Fruit fly (Drosophila melanogaster) whole organism, embryonic: ENCODE data around the gene SP555.

Experiments
- B-H1 ChIP-seq: fragments of 200-800 bp; sonication (Bioruptor generic); IDR thresholded peaks from 3 replicates; pipeline ENCODE4 v1.3.6; 2022; ENCODE audit warnings: missing biosample characterization, missing genetic modification characterization
- BEAF-32 ChIP-seq: fragments of 200-800 bp; sonication (Bioruptor generic); optimal IDR thresholded peaks from 3 replicates; lab custom pipeline; 2017; ENCODE audit warnings: missing biosample characterization, missing genetic modification characterization, mild to moderate bottlenecking, moderate library complexity, missing genetic modification reagents
- CG10462 ChIP-seq: fragments of 200-800 bp; sonication (Bioruptor generic); optimal IDR thresholded peaks from 2 replicates; lab custom pipeline; 2016; ENCODE audit warnings: missing biosample characterization, missing genetic modification characterization
- CG12071 ChIP-seq: fragments of 200-800 bp; sonication (Bioruptor generic); optimal IDR thresholded peaks from 3 replicates; lab custom pipeline; 2018; ENCODE audit warnings: missing biosample characterization, mild to moderate bottlenecking, missing genetic modification characterization
- CG12104 ChIP-seq: fragments of 200-800 bp; sonication (Bioruptor generic); optimal IDR thresholded peaks from 3 replicates; lab custom pipeline; 2016; ENCODE audit warnings: missing biosample characterization, missing genetic modification characterization
- CG15479 ChIP-seq: fragments of 200-800 bp; sonication (Bioruptor generic); optimal IDR thresholded peaks from 3 replicates; lab custom pipeline; 2019; ENCODE audit warnings: missing biosample characterization, mild to moderate bottlenecking, missing genetic modification characterization, moderate library complexity
- CG2120 ChIP-seq: fragments of 200-800 bp; sonication (Bioruptor generic); optimal IDR thresholded peaks from 3 replicates; lab custom pipeline; 2016; ENCODE audit warnings: missing biosample characterization, missing genetic modification characterization
- CG2129 ChIP-seq: fragments of 200-800 bp; sonication (Bioruptor generic); IDR thresholded peaks from 2 replicates; pipeline ENCODE4 v1.3.6; 2022; ENCODE audit warnings: missing biosample characterization, missing genetic modification characterization; ENCODE audit not compliant: partially characterized antibody
- CG2678 ChIP-seq: fragments of 200-800 bp; sonication (Bioruptor generic); optimal IDR thresholded peaks from 3 replicates; lab custom pipeline; 2019; ENCODE audit warnings: missing biosample characterization, mild to moderate bottlenecking, missing genetic modification characterization, moderate library complexity
- CG34224 ChIP-seq: fragments of 200-800 bp; sonication (Bioruptor generic); IDR thresholded peaks from 3 replicates; pipeline ENCODE4 v1.3.6; 2022; ENCODE audit warnings: missing biosample characterization, missing genetic modification characterization; ENCODE audit not compliant: partially characterized antibody
- CG34376 ChIP-seq: fragments of 200-800 bp; sonication (Bioruptor generic); optimal IDR thresholded peaks from 2 replicates; lab custom pipeline; 2018; ENCODE audit warnings: missing biosample characterization, mild to moderate bottlenecking, missing genetic modification characterization
- CG4282 ChIP-seq: fragments of 200-800 bp; sonication (Bioruptor generic); optimal IDR thresholded peaks from 2 replicates; lab custom pipeline; 2016; ENCODE audit warnings: missing biosample characterization, missing genetic modification characterization
- CG7271 ChIP-seq: fragments of 200-800 bp; sonication (Bioruptor generic); optimal IDR thresholded peaks from 2 replicates; lab custom pipeline; 2018; ENCODE audit warnings: missing biosample characterization, mild to moderate bottlenecking, missing genetic modification characterization, moderate library complexity
- CG8478 ChIP-seq: fragments of >200 bp; optimal IDR thresholded peaks from 2 replicates; lab custom pipeline; 2018
- CG8944 ChIP-seq: fragments of 200-800 bp; sonication (Bioruptor generic); optimal IDR thresholded peaks from 3 replicates; lab custom pipeline; 2016; ENCODE audit warnings: missing biosample characterization, missing genetic modification characterization
- CG9932 ChIP-seq: fragments of 200-800 bp; sonication (Bioruptor generic); IDR thresholded peaks from 2 replicates; pipeline ENCODE4 v1.3.6; 2022; ENCODE audit warnings: missing biosample characterization, missing genetic modification characterization
- CTCF ChIP-seq: fragments of 200-800 bp; sonication (Bioruptor generic); optimal IDR thresholded peaks from 2 replicates; lab custom pipeline; 2017; ENCODE audit warnings: missing biosample characterization, mild to moderate bottlenecking, missing genetic modification characterization, moderate library complexity
- CoRest ChIP-seq: fragments of 200-800 bp; sonication (Bioruptor generic); optimal IDR thresholded peaks from 3 replicates; lab custom pipeline; 2018; ENCODE audit warnings: missing biosample characterization, mild to moderate bottlenecking, missing genetic modification characterization, moderate library complexity
- D19A ChIP-seq: fragments of 200-800 bp; optimal IDR thresholded peaks from 3 replicates; lab custom pipeline; 2019; ENCODE audit warnings: missing biosample characterization, mild to moderate bottlenecking, missing genetic modification characterization, moderate library complexity
- Ets65A ChIP-seq: fragments of 200-800 bp; sonication (Bioruptor generic); peaks from one replicate; lab custom pipeline; 2016; ENCODE audit warnings: missing biosample characterization, missing genetic modification characterization
- GATAe ChIP-seq: fragments of 200-800 bp; sonication (Bioruptor generic); conservative IDR thresholded peaks from 2 replicates; pipeline ENCODE4 v1.3.6; 2022; ENCODE audit warnings: missing biosample characterization, missing genetic modification characterization
- HLH4C ChIP-seq: fragments of 200-800 bp; sonication (Bioruptor generic); IDR thresholded peaks from 3 replicates; pipeline ENCODE4 v1.3.6; 2022; ENCODE audit warnings: missing biosample characterization, missing genetic modification characterization; ENCODE audit not compliant: partially characterized antibody
- Lim3 ChIP-seq: fragments of 200-800 bp; sonication (Bioruptor generic); IDR thresholded peaks from 2 replicates; pipeline ENCODE4 v1.3.6; 2022; ENCODE audit warnings: missing biosample characterization, missing genetic modification characterization
- Ptx1 ChIP-seq: fragments of 200-800 bp; sonication (Bioruptor generic); IDR thresholded peaks from 2 replicates; pipeline ENCODE4 v1.3.6; 2022; ENCODE audit warnings: missing biosample characterization, missing genetic modification characterization
- Ssrp ChIP-seq: fragments of 200-800 bp; sonication (Bioruptor generic); optimal IDR thresholded peaks from 2 replicates; lab custom pipeline; 2018; ENCODE audit warnings: missing biosample characterization, mild to moderate bottlenecking, missing genetic modification characterization, moderate library complexity
- Trl ChIP-seq, 3 experiments: fragments of >200 bp in 2 of 3; fragments of 200-800 bp in 1 of 3; sonication (Bioruptor generic) in 1 of 3; optimal IDR thresholded peaks; 2 replicates in 1 of 3; 3 replicates in 2 of 3; lab custom pipeline; 2016 to 2017; ENCODE audit warnings: missing biosample characterization in 1 of 3, missing genetic modification characterization in 1 of 3
- az2 ChIP-seq: fragments of 200-800 bp; sonication (Bioruptor generic); optimal IDR thresholded peaks from 3 replicates; lab custom pipeline; 2016; ENCODE audit warnings: missing biosample characterization, missing genetic modification characterization
- bcd ChIP-seq: fragments of 200-800 bp; sonication (Bioruptor generic); optimal IDR thresholded peaks from 2 replicates; lab custom pipeline; 2017; ENCODE audit warnings: missing biosample characterization, mild to moderate bottlenecking, missing genetic modification characterization
- chif ChIP-seq, 2 experiments: fragments of 200-800 bp; sonication (Bioruptor generic); optimal IDR thresholded peaks; 3 replicates each; lab custom pipeline; 2016; ENCODE audit warnings: missing biosample characterization in 2 of 2, missing genetic modification characterization in 2 of 2
- dm ChIP-seq: fragments of 200-800 bp; sonication (Bioruptor generic); optimal IDR thresholded peaks from 3 replicates; lab custom pipeline; 2016; ENCODE audit warnings: missing biosample characterization, missing genetic modification characterization
- eve ChIP-seq, 2 experiments: fragments of >200 bp; optimal IDR thresholded peaks; 2 replicates each; lab custom pipeline; 2017; ENCODE audit warnings: missing biosample characterization in 2 of 2, missing genetic modification characterization in 2 of 2
- exex ChIP-seq: fragments of 200-800 bp; sonication (Bioruptor generic); optimal IDR thresholded peaks from 4 replicates; lab custom pipeline; 2018; ENCODE audit warnings: missing biosample characterization, mild to moderate bottlenecking, missing genetic modification characterization, moderate library complexity
- gcm ChIP-seq: fragments of 200-800 bp; sonication (Bioruptor generic); optimal IDR thresholded peaks from 2 replicates; lab custom pipeline; 2019; ENCODE audit warnings: missing biosample characterization, mild to moderate bottlenecking, missing genetic modification characterization, moderate library complexity
- gro ChIP-seq: fragments of 200-800 bp; sonication (Bioruptor generic); optimal IDR thresholded peaks from 2 replicates; lab custom pipeline; 2016; ENCODE audit warnings: missing biosample characterization, missing genetic modification characterization
- mirr ChIP-seq: fragments of 200-800 bp; sonication (Bioruptor generic); optimal IDR thresholded peaks from 3 replicates; lab custom pipeline; 2018; ENCODE audit warnings: missing biosample characterization, mild to moderate bottlenecking, missing genetic modification characterization
- prd ChIP-seq, 3 experiments: fragments of >200 bp in 2 of 3; fragments of 200-800 bp in 1 of 3; sonication (Bioruptor generic) in 1 of 3; optimal IDR thresholded peaks in 2 of 3; IDR thresholded peaks in 1 of 3; 2 replicates in 2 of 3; 3 replicates in 1 of 3; pipeline versions ENCODE4 v1.3.6 to Lab custom; 2017 to 2022; ENCODE audit warnings: missing biosample characterization in 1 of 3, missing genetic modification characterization in 1 of 3
- pros ChIP-seq: fragments of 200-800 bp; sonication (Bioruptor generic); optimal IDR thresholded peaks from 3 replicates; lab custom pipeline; 2019; ENCODE audit warnings: missing biosample characterization, mild to moderate bottlenecking, missing genetic modification characterization, moderate library complexity
- psq ChIP-seq: fragments of 200-800 bp; sonication (Bioruptor generic); optimal IDR thresholded peaks from 2 replicates; lab custom pipeline; 2017; ENCODE audit warnings: missing biosample characterization, missing genetic modification characterization
- sd ChIP-seq: fragments of 200-800 bp; sonication (Bioruptor generic); optimal IDR thresholded peaks from 3 replicates; lab custom pipeline; 2018; ENCODE audit warnings: missing biosample characterization, mild to moderate bottlenecking, missing genetic modification characterization, moderate library complexity
- sim ChIP-seq: fragments of 200-800 bp; sonication (Bioruptor generic); IDR thresholded peaks from 2 replicates; pipeline ENCODE4 v1.3.6; 2022; ENCODE audit warnings: missing biosample characterization, missing genetic modification characterization
- so ChIP-seq: fragments of 200-800 bp; sonication (Bioruptor generic); IDR thresholded peaks from 3 replicates; pipeline ENCODE4 v1.3.6; 2022; ENCODE audit warnings: missing biosample characterization, missing genetic modification characterization
- stc ChIP-seq: fragments of 200-800 bp; sonication (Bioruptor generic); IDR thresholded peaks from 2 replicates; pipeline ENCODE4 v1.3.6; 2022; ENCODE audit warnings: missing biosample characterization, missing genetic modification characterization
- sug ChIP-seq: fragments of 200-800 bp; optimal IDR thresholded peaks from 2 replicates; lab custom pipeline; 2019; ENCODE audit warnings: missing biosample characterization, mild to moderate bottlenecking, missing genetic modification characterization, moderate library complexity
- tio ChIP-seq: fragments of 200-800 bp; sonication (Bioruptor generic); optimal IDR thresholded peaks from 2 replicates; lab custom pipeline; 2017; ENCODE audit warnings: missing biosample characterization, missing genetic modification characterization, inconsistent platforms
- wor ChIP-seq: fragments of 200-800 bp; sonication (Bioruptor generic); IDR thresholded peaks from 2 replicates; pipeline ENCODE4 v1.3.6; 2022; ENCODE audit warnings: missing biosample characterization, missing genetic modification characterization
- z ChIP-seq: fragments of 200-800 bp; sonication (Bioruptor generic); IDR thresholded peaks from 3 replicates; pipeline ENCODE4 v1.3.6; 2022; ENCODE audit warnings: missing biosample characterization, missing genetic modification characterization
- zf30C ChIP-seq: fragments of 200-800 bp; sonication (Bioruptor generic); optimal IDR thresholded peaks from 3 replicates; lab custom pipeline; 2018; ENCODE audit warnings: missing biosample characterization, mild to moderate bottlenecking, missing genetic modification characterization

SP555 gene

DNA sequence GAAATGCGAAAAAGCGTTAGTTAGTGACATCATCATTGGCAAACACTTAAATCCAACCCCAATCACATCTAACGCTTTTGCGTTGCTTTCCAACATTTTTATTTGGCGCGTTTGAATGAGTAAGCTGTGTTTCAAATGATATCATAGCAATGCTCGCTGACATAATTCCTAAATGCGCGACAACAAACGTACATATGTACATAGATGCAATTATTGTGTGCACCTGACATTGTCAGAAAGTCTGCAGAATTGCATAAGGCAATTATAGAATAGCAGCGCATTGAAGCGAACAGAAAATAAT, 39.3 kb upstream of the SP555 start:
- TF ChIP-seq Ssrp (tag; lab: Kevin White, UChicago) (peak; percentile 14), Ets65A (GFP tag; lab: Kevin White, UChicago) (peak; percentile 80), chif (GFP tag; optimal IDR thresholded peaks at IDR 0.05; lab: Kevin White, UChicago) (no peak), BEAF-32 (GFP tag; lab: Kevin White, UChicago) (peak; percentile 19), CG15479 (GFP tag; lab: Kevin White, UChicago) (peak; percentile 77), Ptx1 (GFP tag; lab: Robert Waterston, UW) (0 out of 2 replicates have a peak, but pooled peaks have one; percentile 5), CTCF (GFP tag; lab: Kevin White, UChicago) (no peak)

DNA sequence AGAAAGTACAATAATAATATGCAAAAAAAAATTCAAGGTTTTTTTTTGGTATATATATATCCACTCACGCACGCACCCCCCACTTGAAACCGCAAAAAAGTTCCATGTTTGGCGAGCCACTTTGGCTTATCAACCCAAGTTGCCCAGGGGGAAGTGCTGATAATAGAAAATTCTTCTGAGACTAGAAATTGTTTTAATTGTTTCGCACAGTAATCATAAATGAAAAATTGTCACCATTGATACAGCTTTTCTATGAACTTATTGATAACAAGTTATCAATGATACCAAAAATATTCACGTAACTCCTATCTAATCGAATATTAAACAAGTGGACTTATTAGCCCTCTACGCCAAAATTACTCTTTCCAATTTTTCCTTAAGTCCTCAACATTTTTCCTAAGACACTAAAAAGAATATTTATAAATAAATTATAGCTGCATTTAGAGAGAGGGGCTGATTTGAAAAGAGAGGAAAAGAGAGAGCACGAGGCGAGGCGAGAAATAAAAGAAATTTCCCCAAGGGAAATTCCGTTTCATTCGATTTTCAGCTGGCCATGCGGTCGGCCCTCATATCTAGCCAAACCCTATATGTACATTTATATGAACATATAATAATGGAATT, 38.8 kb upstream of the SP555 start:
- TF ChIP-seq D19A (tag; lab: Kevin White, UChicago) (peak; percentile 86), sug (tag; lab: Kevin White, UChicago) (peak; percentile 40), stc (GFP tag; lab: Robert Waterston, UW) (no peak), exex (peak; percentile 95), prd (optimal IDR thresholded peaks at IDR 0.05; lab: Kevin White, UChicago) (no peak), prd (GFP tag; IDR thresholded peaks at IDR 0.05; lab: Robert Waterston, UW) (no peak), CG34376 (no peak), wor (GFP tag; lab: Robert Waterston, UW) (no peak), gcm (peak; percentile 46), Lim3 (GFP tag; lab: Robert Waterston, UW) (no peak), CG34224 (GFP tag; lab: Robert Waterston, UW) (no peak), GATAe (GFP tag; lab: Robert Waterston, UW) (0 out of 2 replicates have a peak, but pooled peaks have one; percentile 29), CG8944 (GFP tag; lab: Kevin White, UChicago) (no peak), Trl (optimal IDR thresholded peaks at IDR 0.05; lab: Kevin White, UChicago) (peak; percentile 23 to 55), Trl (GFP tag; optimal IDR thresholded peaks at IDR 0.05; lab: Kevin White, UChicago) (no peak), CG4282 (GFP tag; lab: Kevin White, UChicago) (no peak), z (GFP tag; lab: Robert Waterston, UW) (no peak), sd (tag; lab: Kevin White, UChicago) (peak; percentile 63), eve (GFP tag; optimal IDR thresholded peaks at IDR 0.05; lab: Kevin White, UChicago) (peak in 1 of 2 experiments; percentile 37), mirr (GFP tag; lab: Kevin White, UChicago) (peak; percentile 47), pros (peak; percentile 51), gro (GFP tag; lab: Kevin White, UChicago) (no peak)

DNA sequence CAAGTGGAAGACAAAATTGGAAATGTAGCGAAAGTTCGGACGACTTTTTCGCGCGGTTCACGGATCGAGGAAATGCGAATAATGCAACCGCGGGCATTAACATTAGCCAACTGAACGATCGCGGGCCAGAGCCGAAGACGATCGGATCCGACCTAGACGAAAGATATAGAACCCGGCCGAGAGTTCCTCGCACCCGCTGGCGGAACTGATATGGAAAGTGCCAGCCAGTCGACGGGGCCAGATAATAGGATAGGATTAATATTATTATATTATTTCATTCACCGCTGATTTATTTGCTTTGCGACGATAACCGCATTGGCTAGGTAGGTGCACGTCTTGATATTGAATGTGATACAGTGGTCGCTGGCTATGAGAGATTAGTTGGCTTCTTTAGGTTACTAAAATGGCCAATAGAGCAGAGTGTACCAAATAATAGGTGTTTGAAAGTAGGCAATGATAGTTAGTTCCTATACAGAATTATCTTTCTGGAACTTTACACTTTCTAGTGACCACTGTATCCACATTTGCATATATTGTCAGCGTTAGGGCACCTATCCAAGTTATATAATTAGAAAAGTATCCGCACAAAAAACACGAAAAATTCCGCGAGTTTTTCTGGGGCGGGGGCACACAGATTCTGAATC, 38.0 kb upstream of the SP555 start:
- TF ChIP-seq CoRest (peak; percentile 75), tio (GFP tag; lab: Kevin White, UChicago) (peak; percentile 51), CG2678 (tag; lab: Kevin White, UChicago) (peak; percentile 77), CG9932 (GFP tag; lab: Robert Waterston, UW) (peak; percentile 73), dm (no peak), zf30C (GFP tag; lab: Kevin White, UChicago) (no peak), CG10462 (GFP tag; lab: Kevin White, UChicago) (peak; percentile 14), az2 (GFP tag; lab: Kevin White, UChicago) (peak; percentile 47), CG7271 (no peak), sim (GFP tag; lab: Robert Waterston, UW) (0 out of 2 replicates have a peak, but pooled peaks have one; percentile 41), CG2120 (GFP tag; lab: Kevin White, UChicago) (peak; percentile 77), so (GFP tag; lab: Robert Waterston, UW) (peak; percentile 70; the same call in 1 of the 3 replicates), mirr (GFP tag; lab: Kevin White, UChicago) (peak; percentile 11), bcd (GFP tag; lab: Kevin White, UChicago) (peak; percentile 74), HLH4C (GFP tag; lab: Robert Waterston, UW) (no peak), psq (GFP tag; lab: Kevin White, UChicago) (no peak), CG2129 (GFP tag; lab: Robert Waterston, UW) (no peak), B-H1 (GFP tag; lab: Robert Waterston, UW) (peak; percentile 69), CG12104 (peak; percentile 39), CG12071 (peak; percentile 70), CG8478 (lab: Kevin White, UChicago) (no peak)
